Fruit fly (Drosophila melanogaster) whole organism, prepupa: Measurements from ENCODE around the gene CG32073.
A peak's percentile ranks its signal among the peaks of the same experiment; 100 is the strongest.

Experiments
- Blimp-1 ChIP-seq: fragments of 200-800 bp; sonication (Bioruptor generic); optimal IDR thresholded peaks from 3 replicates; lab custom pipeline; 2017; ENCODE audit warnings: missing biosample characterization, missing genetic modification characterization, mild to moderate bottlenecking, moderate library complexity, missing genetic modification reagents
- CG10631 ChIP-seq: fragments of 200-800 bp; sonication (Bioruptor generic); optimal IDR thresholded peaks from 2 replicates; lab custom pipeline; 2016; ENCODE audit warnings: missing biosample characterization, missing genetic modification characterization
- CG16779 ChIP-seq: fragments of 200-800 bp; sonication (Bioruptor generic); optimal IDR thresholded peaks from 3 replicates; lab custom pipeline; 2017; ENCODE audit warnings: missing biosample characterization, mild to moderate bottlenecking, missing genetic modification characterization
- CG31627 ChIP-seq: fragments of 200-800 bp; sonication (Bioruptor generic); optimal IDR thresholded peaks from 3 replicates; lab custom pipeline; 2016; ENCODE audit warnings: missing biosample characterization, missing genetic modification characterization
- CG34406 ChIP-seq: fragments of 200-800 bp; sonication (Bioruptor generic); optimal IDR thresholded peaks from 3 replicates; lab custom pipeline; 2016; ENCODE audit warnings: missing biosample characterization, missing genetic modification characterization
- CG4318 ChIP-seq: fragments of 200-800 bp; sonication (Bioruptor generic); optimal IDR thresholded peaks from 3 replicates; lab custom pipeline; 2017; ENCODE audit warnings: missing biosample characterization, mild to moderate bottlenecking, missing genetic modification characterization
- CG6163 ChIP-seq: fragments of 200-800 bp; sonication (Bioruptor generic); IDR thresholded peaks from 3 replicates; pipeline ENCODE4 v1.3.6; 2022; ENCODE audit warnings: missing biosample characterization, missing genetic modification characterization
- CG6276 ChIP-seq: fragments of 200-800 bp; sonication (Bioruptor generic); optimal IDR thresholded peaks from 2 replicates; lab custom pipeline; 2017; ENCODE audit warnings: missing biosample characterization, mild to moderate bottlenecking, missing genetic modification characterization
- CG8632 ChIP-seq: fragments of 200-800 bp; sonication (Bioruptor generic); optimal IDR thresholded peaks from 3 replicates; lab custom pipeline; 2016; ENCODE audit warnings: missing biosample characterization, missing genetic modification characterization
- Ets21C ChIP-seq: fragments of 200-800 bp; sonication (Bioruptor generic); optimal IDR thresholded peaks from 3 replicates; lab custom pipeline; 2016; ENCODE audit warnings: missing biosample characterization, missing genetic modification characterization
- Ets96B ChIP-seq: fragments of 200-800 bp; optimal IDR thresholded peaks from 2 replicates; lab custom pipeline; 2019; ENCODE audit warnings: missing biosample characterization, mild to moderate bottlenecking, missing genetic modification characterization, moderate library complexity
- Met ChIP-seq: fragments of 200-800 bp; sonication (Bioruptor generic); optimal IDR thresholded peaks from 3 replicates; lab custom pipeline; 2016; ENCODE audit warnings: missing biosample characterization, missing genetic modification characterization
- Sox15 ChIP-seq: fragments of 200-800 bp; sonication (Bioruptor generic); optimal IDR thresholded peaks from 3 replicates; lab custom pipeline; 2016; ENCODE audit warnings: missing biosample characterization, missing genetic modification characterization
- acj6 ChIP-seq: fragments of 200-800 bp; sonication (Bioruptor generic); optimal IDR thresholded peaks from 3 replicates; lab custom pipeline; 2016; ENCODE audit warnings: missing biosample characterization, missing genetic modification characterization
- cyc ChIP-seq: fragments of 200-800 bp; sonication (Bioruptor generic); optimal IDR thresholded peaks from 3 replicates; lab custom pipeline; 2016; ENCODE audit warnings: missing biosample characterization, missing genetic modification characterization
- fkh ChIP-seq: fragments of 200-800 bp; sonication (Bioruptor generic); optimal IDR thresholded peaks from 3 replicates; lab custom pipeline; 2017; ENCODE audit warnings: missing biosample characterization, mild to moderate bottlenecking, missing genetic modification characterization, moderate library complexity
- lz ChIP-seq: fragments of 200-800 bp; sonication (Bioruptor generic); optimal IDR thresholded peaks from 3 replicates; lab custom pipeline; 2016; ENCODE audit warnings: missing biosample characterization, missing genetic modification characterization
- svp ChIP-seq: fragments of 200-800 bp; sonication (Bioruptor generic); peaks from one replicate; lab custom pipeline; 2016; ENCODE audit warnings: missing biosample characterization, missing genetic modification characterization
- topi ChIP-seq: fragments of 200-800 bp; sonication (Bioruptor generic); optimal IDR thresholded peaks from 3 replicates; lab custom pipeline; 2016; ENCODE audit warnings: missing biosample characterization, missing genetic modification characterization

The CG32073 gene

DNA sequence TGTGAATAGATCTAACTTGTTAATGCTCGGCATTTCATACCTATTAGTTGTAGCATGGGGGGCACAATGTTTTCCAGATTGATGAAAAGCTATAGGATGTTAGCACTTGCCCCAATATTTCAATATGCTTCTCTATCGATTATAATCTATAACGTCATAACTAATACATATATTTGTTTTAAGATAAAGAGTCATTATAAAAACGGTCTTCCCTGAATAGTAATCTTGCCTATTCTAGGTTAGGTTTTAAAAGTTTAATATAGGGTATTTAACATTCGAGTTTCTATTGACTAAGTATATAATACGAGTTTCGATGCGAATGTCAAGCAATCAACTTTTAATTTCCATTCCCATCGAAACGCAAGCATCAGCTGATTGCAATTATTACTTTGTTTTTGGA, 46.2 kb downstream of the CG32073 start, which contains the start of the genes CG6321 and Blos2 (continued):
- TF ChIP-seq topi (GFP tag; lab: Kevin White, UChicago) = peak; percentile 79
- TF ChIP-seq Met (GFP tag; lab: Kevin White, UChicago) = peak; percentile 79
- TF ChIP-seq CG34406 = peak; percentile 74
- peak; percentile 9 for TF ChIP-seq Blimp-1 (GFP tag; lab: Kevin White, UChicago)
- peak; percentile 35 for TF ChIP-seq Ets21C (GFP tag; lab: Kevin White, UChicago)
- TF ChIP-seq CG8632 (GFP tag; lab: Kevin White, UChicago) = peak; percentile 60
- TF ChIP-seq acj6 (GFP tag; lab: Kevin White, UChicago) = peak; percentile 73
- TF ChIP-seq CG6163 = peak; percentile 70
- peak; percentile 69 for TF ChIP-seq CG10631 (GFP tag; lab: Kevin White, UChicago)
- TF ChIP-seq CG31627 (GFP tag; lab: Kevin White, UChicago) = peak; percentile 72
- TF ChIP-seq fkh = peak; percentile 49
- TF ChIP-seq Sox15 (GFP tag; lab: Kevin White, UChicago) = peak; percentile 20
- TF ChIP-seq cyc (GFP tag; lab: Kevin White, UChicago) = peak; percentile 63
- peak; percentile 37 for TF ChIP-seq CG4318 (GFP tag; lab: Kevin White, UChicago)
- peak; percentile 76 for TF ChIP-seq CG6276 (GFP tag; lab: Kevin White, UChicago)
- TF ChIP-seq svp = no peak
- peak; percentile 33 for TF ChIP-seq CG16779
- peak; percentile 76 for TF ChIP-seq lz (GFP tag; lab: Kevin White, UChicago)
- TF ChIP-seq Ets96B (tag; lab: Kevin White, UChicago) = peak; percentile 77
- TF ChIP-seq, all 60 proteins: peak for 54
